Fruit fly (Drosophila melanogaster): ENCODE measurements around the gene Spn77Bb.

- TF ChIP-seq CTCF (optimal IDR thresholded peaks at IDR 0.05) (no peak), CG8478 (optimal IDR thresholded peaks at IDR 0.05) (no peak)
These were observed 37.5 kb downstream of the Spn77Bb start, which contains the start of gene CG5665 for dm6 chr3L:20358212-20358611.

All from S2 (cell line).